Fruit fly (Drosophila melanogaster) whole organism, embryonic: ENCODE data around the gene CG5639.

Source experiments
- Abd-B ChIP-seq: fragments of 200-800 bp; sonication (Bioruptor generic); optimal IDR thresholded peaks from 2 replicates; lab custom pipeline; 2018; ENCODE audit warnings: missing biosample characterization, mild to moderate bottlenecking, missing genetic modification characterization, moderate library complexity
- Ada2b ChIP-seq: fragments of 200-800 bp; sonication (Bioruptor generic); IDR thresholded peaks from 2 replicates; pipeline ENCODE4 v1.3.6; 2022; ENCODE audit warnings: missing biosample characterization, missing genetic modification characterization
- Aef1 ChIP-seq: fragments of 200-800 bp; sonication (Bioruptor generic); IDR thresholded peaks from 3 replicates; pipeline ENCODE4 v1.3.6; 2022; ENCODE audit warnings: missing biosample characterization, missing genetic modification characterization
- Asciz ChIP-seq: fragments of 200-800 bp; sonication (Bioruptor generic); optimal IDR thresholded peaks from 2 replicates; lab custom pipeline; 2017; ENCODE audit warnings: missing biosample characterization, mild to moderate bottlenecking, missing genetic modification characterization, missing genetic modification reagents
- Bgb ChIP-seq: fragments of 200-800 bp; sonication (Bioruptor generic); IDR thresholded peaks from 2 replicates; pipeline ENCODE4 v1.3.6; 2022; ENCODE audit warnings: missing biosample characterization, missing genetic modification characterization; ENCODE audit not compliant: partially characterized antibody
- CG10321 ChIP-seq: fragments of 200-800 bp; sonication (Bioruptor generic); IDR thresholded peaks from 2 replicates; pipeline ENCODE4 v1.3.6; 2022; ENCODE audit warnings: missing biosample characterization, missing genetic modification characterization
- CG10565 ChIP-seq: fragments of 200-800 bp; sonication (Bioruptor generic); optimal IDR thresholded peaks from 3 replicates; lab custom pipeline; 2016; ENCODE audit warnings: missing biosample characterization, mild to moderate bottlenecking, missing genetic modification characterization
- CG10654 ChIP-seq: fragments of 200-800 bp; sonication (Bioruptor generic); optimal IDR thresholded peaks from 2 replicates; lab custom pipeline; 2016; ENCODE audit warnings: missing biosample characterization, missing genetic modification characterization
- CG10959 ChIP-seq: fragments of 200-800 bp; sonication (Bioruptor generic); IDR thresholded peaks from 2 replicates; pipeline ENCODE4 v1.3.6; 2022; ENCODE audit warnings: missing biosample characterization, missing genetic modification characterization
- CG1233 ChIP-seq: fragments of 200-800 bp; sonication (Bioruptor generic); optimal IDR thresholded peaks from 4 replicates; lab custom pipeline; 2018; ENCODE audit warnings: missing biosample characterization, mild to moderate bottlenecking, missing genetic modification characterization
- CG13624 ChIP-seq: fragments of 200-800 bp; sonication (Bioruptor generic); optimal IDR thresholded peaks from 2 replicates; lab custom pipeline; 2016; ENCODE audit warnings: missing biosample characterization, missing genetic modification characterization
- CG14710 ChIP-seq: fragments of 200-800 bp; sonication (Bioruptor generic); optimal IDR thresholded peaks from 3 replicates; lab custom pipeline; 2019; ENCODE audit warnings: missing biosample characterization, mild to moderate bottlenecking, missing genetic modification characterization, moderate library complexity
- CG17802 ChIP-seq: fragments of 200-800 bp; sonication (Bioruptor generic); optimal IDR thresholded peaks from 2 replicates; lab custom pipeline; 2018; ENCODE audit warnings: missing biosample characterization, mild to moderate bottlenecking, missing genetic modification characterization, moderate library complexity
- CG18599 ChIP-seq: fragments of 200-800 bp; sonication (Bioruptor generic); optimal IDR thresholded peaks from 3 replicates; lab custom pipeline; 2017; ENCODE audit warnings: missing biosample characterization, missing genetic modification characterization, mild to moderate bottlenecking, moderate library complexity, missing genetic modification reagents
- CG30403 ChIP-seq: fragments of 200-800 bp; sonication (Bioruptor generic); optimal IDR thresholded peaks from 3 replicates; lab custom pipeline; 2016; ENCODE audit warnings: missing biosample characterization, missing genetic modification characterization
- CG3065 ChIP-seq: fragments of 200-800 bp; sonication (Bioruptor generic); optimal IDR thresholded peaks from 2 replicates; lab custom pipeline; 2016; ENCODE audit warnings: missing biosample characterization, missing genetic modification characterization
- CG3726 ChIP-seq: fragments of 200-800 bp; sonication (Bioruptor generic); IDR thresholded peaks from 3 replicates; pipeline ENCODE4, ENCODE4 v1.3.6; 2022; ENCODE audit warnings: missing biosample characterization, missing genetic modification characterization
- CG4424 ChIP-seq: fragments of 200-800 bp; sonication (Bioruptor generic); optimal IDR thresholded peaks from 3 replicates; lab custom pipeline; 2016; ENCODE audit warnings: missing biosample characterization, missing genetic modification characterization
- CG4617 ChIP-seq: fragments of 200-800 bp; sonication (Bioruptor generic); optimal IDR thresholded peaks from 3 replicates; lab custom pipeline; 2016; ENCODE audit warnings: missing biosample characterization, missing genetic modification characterization, borderline replicate concordance
- CG6254 ChIP-seq: fragments of 200-800 bp; sonication (Bioruptor generic); optimal IDR thresholded peaks from 3 replicates; lab custom pipeline; 2017; ENCODE audit warnings: mild to moderate bottlenecking, missing biosample characterization, missing genetic modification reagents, missing genetic modification characterization
- CG7987 ChIP-seq: fragments of 200-800 bp; sonication (Bioruptor generic); optimal IDR thresholded peaks from 2 replicates; lab custom pipeline; 2018; ENCODE audit warnings: missing biosample characterization, mild to moderate bottlenecking, missing genetic modification characterization, moderate library complexity
- CG8478 ChIP-seq: fragments of >200 bp; optimal IDR thresholded peaks from 2 replicates; lab custom pipeline; 2018
- CG9609 ChIP-seq: fragments of 200-800 bp; sonication (Bioruptor generic); optimal IDR thresholded peaks from 3 replicates; lab custom pipeline; 2016; ENCODE audit warnings: missing biosample characterization, missing genetic modification characterization
- CG9932 ChIP-seq: fragments of 200-800 bp; sonication (Bioruptor generic); IDR thresholded peaks from 2 replicates; pipeline ENCODE4 v1.3.6; 2022; ENCODE audit warnings: missing biosample characterization, missing genetic modification characterization
- CTCF ChIP-seq: fragments of 200-800 bp; sonication (Bioruptor generic); optimal IDR thresholded peaks from 2 replicates; lab custom pipeline; 2017; ENCODE audit warnings: missing biosample characterization, mild to moderate bottlenecking, missing genetic modification characterization, moderate library complexity
- Dp ChIP-seq: fragments of 200-800 bp; sonication (Bioruptor generic); optimal IDR thresholded peaks from 2 replicates; lab custom pipeline; 2018; ENCODE audit warnings: missing biosample characterization, mild to moderate bottlenecking, missing genetic modification characterization, moderate library complexity
- Drgx ChIP-seq: fragments of 200-800 bp; sonication (Bioruptor generic); IDR thresholded peaks from 2 replicates; pipeline ENCODE4 v1.3.6; 2022; ENCODE audit warnings: missing biosample characterization, missing genetic modification characterization
- Ets65A ChIP-seq: fragments of 200-800 bp; sonication (Bioruptor generic); peaks from one replicate; lab custom pipeline; 2016; ENCODE audit warnings: missing biosample characterization, missing genetic modification characterization
- H15 ChIP-seq: fragments of 200-800 bp; sonication (Bioruptor generic); IDR thresholded peaks from 3 replicates; pipeline ENCODE4 v1.3.6; 2022; ENCODE audit warnings: missing biosample characterization, missing genetic modification characterization
- MBD-R2 ChIP-seq: fragments of 200-800 bp; sonication (Bioruptor generic); IDR thresholded peaks from 2 replicates; pipeline ENCODE4 v1.3.6; 2022; ENCODE audit warnings: missing biosample characterization, missing genetic modification characterization
- Meics ChIP-seq: fragments of 200-800 bp; sonication (Bioruptor generic); optimal IDR thresholded peaks from 2 replicates; lab custom pipeline; 2017; ENCODE audit warnings: missing biosample characterization, mild to moderate bottlenecking, missing genetic modification characterization
- Mrtf ChIP-seq: fragments of 200-800 bp; sonication (Bioruptor generic); IDR thresholded peaks from 3 replicates; pipeline ENCODE4 v1.3.6; 2022; ENCODE audit warnings: missing biosample characterization, missing genetic modification characterization
- Neu2 ChIP-seq: fragments of 200-800 bp; sonication (Bioruptor generic); optimal IDR thresholded peaks from 3 replicates; lab custom pipeline; 2016; ENCODE audit warnings: missing biosample characterization, missing genetic modification characterization, borderline replicate concordance
- PHDP ChIP-seq: fragments of 200-800 bp; sonication (Bioruptor generic); optimal IDR thresholded peaks from 3 replicates; lab custom pipeline; 2018; ENCODE audit warnings: missing biosample characterization, mild to moderate bottlenecking, missing genetic modification characterization, moderate library complexity
- Xrp1 ChIP-seq: fragments of 200-800 bp; sonication (Bioruptor generic); IDR thresholded peaks from 2 replicates; pipeline ENCODE4 v1.3.6; 2022; ENCODE audit warnings: missing biosample characterization, missing genetic modification characterization
- dimm ChIP-seq: fragments of 200-800 bp; sonication (Bioruptor generic); IDR thresholded peaks from 2 replicates; pipeline ENCODE4 v1.3.6; 2022; ENCODE audit warnings: missing biosample characterization, missing genetic modification characterization
- hb ChIP-seq: fragments of 200-800 bp; sonication (Bioruptor generic); IDR thresholded peaks from 3 replicates; pipeline ENCODE4 v1.3.6; 2022; ENCODE audit warnings: missing biosample characterization, missing genetic modification characterization; ENCODE audit not compliant: partially characterized antibody
- her ChIP-seq: fragments of 200-800 bp; sonication (Bioruptor generic); optimal IDR thresholded peaks from 2 replicates; lab custom pipeline; 2016; ENCODE audit warnings: missing biosample characterization, missing genetic modification characterization
- jigr1 ChIP-seq: fragments of 200-800 bp; sonication (Bioruptor generic); IDR thresholded peaks from 3 replicates; pipeline ENCODE4 v1.3.6; 2022; ENCODE audit warnings: missing biosample characterization, missing genetic modification characterization
- nerfin-1 ChIP-seq: fragments of 200-800 bp; sonication (Bioruptor generic); optimal IDR thresholded peaks from 3 replicates; lab custom pipeline; 2019; ENCODE audit warnings: missing biosample characterization, mild to moderate bottlenecking, missing genetic modification characterization, moderate library complexity
- otp ChIP-seq: fragments of 200-800 bp; sonication (Bioruptor generic); IDR thresholded peaks from 3 replicates; pipeline ENCODE4, ENCODE4 v1.3.6; 2022; ENCODE audit warnings: missing biosample characterization, missing genetic modification characterization
- phol ChIP-seq: fragments of 200-800 bp; sonication (Bioruptor generic); optimal IDR thresholded peaks from 3 replicates; lab custom pipeline; 2018; ENCODE audit warnings: missing biosample characterization, mild to moderate bottlenecking, missing genetic modification characterization, moderate library complexity
- pita ChIP-seq: fragments of 200-800 bp; sonication (Bioruptor generic); optimal IDR thresholded peaks from 2 replicates; lab custom pipeline; 2017; ENCODE audit warnings: missing biosample characterization, mild to moderate bottlenecking, missing genetic modification characterization
- sens ChIP-seq: fragments of 200-800 bp; sonication (Bioruptor generic); peaks from one replicate; lab custom pipeline; 2016; ENCODE audit warnings: missing biosample characterization, missing genetic modification characterization
- sima ChIP-seq: fragments of 200-800 bp; sonication (Bioruptor generic); optimal IDR thresholded peaks from 2 replicates; lab custom pipeline; 2016; ENCODE audit warnings: missing biosample characterization, missing genetic modification characterization
- so ChIP-seq: fragments of 200-800 bp; sonication (Bioruptor generic); IDR thresholded peaks from 3 replicates; pipeline ENCODE4 v1.3.6; 2022; ENCODE audit warnings: missing biosample characterization, missing genetic modification characterization
- tin ChIP-seq: fragments of 200-800 bp; sonication (Bioruptor generic); optimal IDR thresholded peaks from 3 replicates; lab custom pipeline; 2016; ENCODE audit warnings: missing biosample characterization, missing genetic modification characterization
- toy ChIP-seq: fragments of 200-800 bp; sonication (Bioruptor generic); IDR thresholded peaks from 2 replicates; pipeline ENCODE4 v1.3.6; 2022; ENCODE audit warnings: missing biosample characterization, missing genetic modification characterization
- trem ChIP-seq: fragments of 200-800 bp; optimal IDR thresholded peaks from 3 replicates; lab custom pipeline; 2019; ENCODE audit warnings: missing biosample characterization, mild to moderate bottlenecking, missing genetic modification characterization, moderate library complexity
- vnd ChIP-seq: fragments of 200-800 bp; sonication (Bioruptor generic); IDR thresholded peaks from 3 replicates; pipeline ENCODE4 v1.3.6; 2022; ENCODE audit warnings: missing biosample characterization, missing genetic modification characterization; ENCODE audit not compliant: partially characterized antibody

The CG5639 gene

dm6 chr3R:27552710-27553109 lies 43.2 kb downstream of the CG5639 start:
- no peak for TF ChIP-seq CG9932 (GFP tag; lab: Robert Waterston, UW)
- TF ChIP-seq dimm, result no peak
- TF ChIP-seq Ets65A (GFP tag; lab: Kevin White, UChicago), result peak; percentile 75
- TF ChIP-seq CG8478 (lab: Kevin White, UChicago), result peak; percentile 70
- no peak for TF ChIP-seq CG6254 (GFP tag; lab: Kevin White, UChicago)
- no peak for TF ChIP-seq CG18599 (GFP tag; lab: Kevin White, UChicago)

DNA sequence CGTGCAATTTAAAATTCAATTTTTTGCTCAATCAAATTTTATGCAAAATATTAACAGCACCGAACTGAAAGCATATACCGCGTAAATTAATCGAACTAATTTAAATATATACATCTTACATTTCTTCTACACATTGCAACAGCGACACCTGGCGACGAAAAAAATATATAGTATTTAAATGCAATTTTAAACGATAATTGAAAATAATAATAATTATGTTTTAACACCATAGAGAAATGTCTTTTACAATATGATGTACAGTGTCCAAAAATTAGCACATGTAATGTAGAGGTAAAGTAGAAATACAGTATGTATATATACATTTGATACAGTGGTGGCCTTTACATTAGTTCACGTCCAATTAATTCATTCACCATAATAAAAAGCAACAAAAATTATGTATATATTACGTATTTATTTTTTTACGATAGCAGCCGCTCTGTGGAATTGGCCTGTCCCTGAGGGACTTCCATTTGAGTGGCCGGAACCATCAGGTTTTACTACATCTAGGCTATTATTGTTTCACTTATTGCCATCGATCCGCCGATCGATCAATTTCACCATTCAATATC lies 48.5 kb downstream of the CG5639 start:
- TF ChIP-seq vnd (peak; percentile 51; the same call in 1 of the 3 replicates), Mrtf (no peak), MBD-R2 (no peak), sens (GFP tag; lab: Kevin White, UChicago) (peak; percentile 58), CG10565 (GFP tag; lab: Kevin White, UChicago) (no peak), hb (GFP tag; lab: Robert Waterston, UW) (0 out of 3 replicates have a peak, but pooled peaks have one; percentile 19), CG10654 (GFP tag; lab: Kevin White, UChicago) (no peak), CG14710 (tag; lab: Kevin White, UChicago) (no peak), H15 (GFP tag; lab: Robert Waterston, UW) (no peak), jigr1 (peak; percentile 46; the same call in 1 of the 3 replicates), otp (no peak), CG4424 (GFP tag; lab: Kevin White, UChicago) (no peak), CG7987 (GFP tag; lab: Kevin White, UChicago) (no peak), trem (tag; lab: Kevin White, UChicago) (peak; percentile 1), CG13624 (GFP tag; lab: Kevin White, UChicago) (no peak), CG10959 (no peak), Neu2 (GFP tag; lab: Kevin White, UChicago) (no peak), pita (GFP tag; lab: Kevin White, UChicago) (peak; percentile 22), Drgx (GFP tag; lab: Robert Waterston, UW) (no peak), Xrp1 (GFP tag; lab: Robert Waterston, UW) (0 out of 2 replicates have a peak, but pooled peaks have one; percentile 11), her (GFP tag; lab: Kevin White, UChicago) (no peak), sima (GFP tag; lab: Kevin White, UChicago) (no peak), so (0 out of 3 replicates have a peak, but pooled peaks have one; percentile 25), CTCF (GFP tag; lab: Kevin White, UChicago) (peak; percentile 91), Bgb (GFP tag; lab: Robert Waterston, UW) (peak; percentile 77), CG30403 (GFP tag; lab: Kevin White, UChicago) (no peak), CG4617 (no peak), CG9932 (GFP tag; lab: Robert Waterston, UW) (peak; percentile 23; the same call in 1 of the 2 replicates), CG1233 (GFP tag; lab: Kevin White, UChicago) (no peak), nerfin-1 (tag; lab: Kevin White, UChicago) (no peak), Asciz (GFP tag; lab: Kevin White, UChicago) (no peak), Meics (no peak), PHDP (no peak), tin (no peak), Aef1 (GFP tag; lab: Robert Waterston, UW) (no peak), CG3065 (GFP tag; lab: Kevin White, UChicago) (no peak), CG10321 (no peak), CG17802 (no peak), CG3726 (GFP tag; lab: Robert Waterston, UW) (no peak), Abd-B (peak; percentile 28), CG9609 (GFP tag; lab: Kevin White, UChicago) (no peak), toy (no peak), Ada2b (GFP tag; lab: Robert Waterston, UW) (0 out of 2 replicates have a peak, but pooled peaks have one; percentile 15), phol (tag; lab: Kevin White, UChicago) (peak; percentile 4), Dp (GFP tag; lab: Kevin White, UChicago) (no peak)
